Worm (Caenorhabditis elegans): Measurements from ENCODE around the gene Y54F10BM.23.

DNA sequence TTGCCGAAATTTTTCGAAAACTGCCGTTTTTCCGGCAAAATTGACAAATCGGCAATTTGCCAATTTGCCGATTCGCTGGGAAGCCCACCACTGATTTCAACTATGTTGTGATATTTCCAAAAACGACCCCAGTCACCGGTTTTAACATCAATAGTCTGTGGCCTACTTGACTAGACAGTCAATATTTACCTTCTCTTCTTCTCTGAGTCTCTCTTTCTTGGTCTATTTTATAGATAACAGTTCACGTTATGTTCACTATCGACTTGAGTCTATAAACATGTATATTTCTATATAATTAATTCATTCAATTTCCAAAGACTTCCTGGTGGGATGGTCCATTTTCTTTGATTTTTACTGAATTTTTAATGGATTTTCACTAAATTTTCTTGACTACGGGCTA is 15.4 kb upstream of the Y54F10BM.23 start:
- TF ChIP-seq dao-5 (tag; optimal IDR thresholded peaks at IDR 0.05), result no peak
- no peak for TF ChIP-seq W03F9.2 (tag; optimal IDR thresholded peaks at IDR 0.05)
- TF ChIP-seq him-1 (tag; optimal IDR thresholded peaks at IDR 0.05), result no peak
